Fruit fly (Drosophila melanogaster): Measurements from ENCODE around the gene CG46281.

CG46281 gene

DNA sequence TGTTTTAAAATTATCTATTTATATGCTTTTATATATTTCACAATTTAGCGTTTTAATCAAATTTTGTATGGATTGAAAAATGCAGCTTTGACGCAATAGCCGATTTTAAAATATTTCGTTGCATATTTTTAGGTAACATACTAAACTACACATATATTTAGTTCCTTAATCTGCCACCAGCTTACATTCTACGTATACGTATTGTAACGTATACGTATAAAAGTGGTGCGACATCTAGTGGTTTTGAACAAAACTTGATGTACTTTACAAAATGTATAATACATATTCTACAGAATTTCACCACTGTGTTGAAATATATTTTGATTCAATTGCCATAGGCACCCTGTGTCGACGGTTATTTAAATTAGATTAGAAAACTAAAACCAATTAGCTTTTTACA, 48.2 kb upstream of the CG46281 start (continued):
- TF ChIP-seq twi (tag; optimal IDR thresholded peaks at IDR 0.05) (no peak), Poxn (GFP tag; IDR thresholded peaks at IDR 0.05) (no peak), knrl (GFP tag; IDR thresholded peaks at IDR 0.05; ENCODE audit: partially characterized antibody) (peak; percentile 62; the same call in 1 of the 3 replicates), ab (GFP tag; optimal IDR thresholded peaks at IDR 0.05) (no peak), CG4617 (GFP tag; optimal IDR thresholded peaks at IDR 0.05; ENCODE audit: borderline replicate concordance) (no peak), CG10209 (GFP tag; optimal IDR thresholded peaks at IDR 0.05) (peak; percentile 4), danr (GFP tag; IDR thresholded peaks at IDR 0.05) (no peak), CG12104 (GFP tag; optimal IDR thresholded peaks at IDR 0.05) (no peak), CG11456 (GFP tag; IDR thresholded peaks at IDR 0.05) (peak; percentile 43; the same call in 2 of the 3 replicates), amos (GFP tag; IDR thresholded peaks at IDR 0.05; ENCODE audit: partially characterized antibody) (peak; percentile 80), tx (GFP tag; optimal IDR thresholded peaks at IDR 0.05) (no peak), otp (GFP tag; IDR thresholded peaks at IDR 0.05) (no peak), CG11560 (tag; IDR thresholded peaks at IDR 0.05) (no peak), CG3847 (GFP tag; IDR thresholded peaks at IDR 0.05) (0 out of 2 replicates have a peak, but pooled peaks have one; percentile 11), NFAT (GFP tag; IDR thresholded peaks at IDR 0.05) (peak; percentile 9; the same call in 1 of the 2 replicates), fd102C (GFP tag; optimal IDR thresholded peaks at IDR 0.05) (peak; percentile 12), Ets97D (GFP tag; optimal IDR thresholded peaks at IDR 0.05) (peak; percentile 36), psq (GFP tag; optimal IDR thresholded peaks at IDR 0.05) (no peak), MESR4 (GFP tag; optimal IDR thresholded peaks at IDR 0.05) (no peak), klu (GFP tag; IDR thresholded peaks at IDR 0.05) (no peak), CG12236 (GFP tag; optimal IDR thresholded peaks at IDR 0.05) (no peak), CG1603 (tag; optimal IDR thresholded peaks at IDR 0.05) (peak; percentile 56), pum (GFP tag; optimal IDR thresholded peaks at IDR 0.05) (no peak), gcm (GFP tag; optimal IDR thresholded peaks at IDR 0.05) (no peak), sens (GFP tag) (peak; percentile 85), CoRest (tag; optimal IDR thresholded peaks at IDR 0.05) (peak; percentile 70), ewg (GFP tag; optimal IDR thresholded peaks at IDR 0.05) (no peak), D (optimal IDR thresholded peaks at IDR 0.05) (no peak), D (GFP tag; optimal IDR thresholded peaks at IDR 0.05) (no peak), CG10431 (GFP tag; optimal IDR thresholded peaks at IDR 0.05) (no peak), Ptx1 (GFP tag; IDR thresholded peaks at IDR 0.05) (peak; percentile 28; the same call in 1 of the 2 replicates), CG13624 (GFP tag; optimal IDR thresholded peaks at IDR 0.05) (peak; percentile 26), pb (GFP tag; optimal IDR thresholded peaks at IDR 0.05) (no peak), Tbp (GFP tag; optimal IDR thresholded peaks at IDR 0.05) (no peak), ac (GFP tag; optimal IDR thresholded peaks at IDR 0.05) (no peak), lola (GFP tag; optimal IDR thresholded peaks at IDR 0.05) (peak in 1 of 3 experiments; percentile 3), croc (GFP tag; conservative IDR thresholded peaks at IDR 0.05) (no peak), toy (GFP tag; IDR thresholded peaks at IDR 0.05) (no peak), cad (GFP tag; optimal IDR thresholded peaks at IDR 0.05) (no peak), CG7963 (GFP tag; IDR thresholded peaks at IDR 0.05; ENCODE audit: partially characterized antibody) (no peak), CG30431 (GFP tag; optimal IDR thresholded peaks at IDR 0.05) (no peak), CG8478 (optimal IDR thresholded peaks at IDR 0.05) (no peak)

DNA sequence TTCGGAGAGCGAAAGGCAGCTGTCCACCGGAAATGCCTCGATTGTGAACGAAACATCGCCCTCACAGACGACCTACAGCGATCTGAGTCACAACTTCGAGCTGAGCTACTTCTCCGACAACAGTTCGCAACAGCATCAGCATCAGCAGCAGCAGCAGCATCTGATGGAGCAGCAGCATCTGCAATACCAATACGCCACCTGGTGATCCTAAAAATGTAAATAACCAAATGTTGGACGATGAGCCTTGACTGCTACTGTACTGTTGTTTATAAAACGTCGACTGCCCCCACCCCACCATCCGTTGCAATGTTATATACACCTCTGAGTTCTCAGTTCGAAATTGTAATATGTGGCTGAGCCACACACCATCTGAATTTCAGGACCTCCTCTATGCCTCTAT, 47.2 kb upstream of the CG46281 start:
- peak; percentile 89 for TF ChIP-seq CTCF (GFP tag; optimal IDR thresholded peaks at IDR 0.05)
- no peak for TF ChIP-seq Dp (GFP tag; optimal IDR thresholded peaks at IDR 0.05)
- peak; percentile 95 for TF ChIP-seq CG10979 (tag; optimal IDR thresholded peaks at IDR 0.05)
- no peak for TF ChIP-seq Blimp-1 (GFP tag; optimal IDR thresholded peaks at IDR 0.05)
- TF ChIP-seq Ets65A (GFP tag): peak; percentile 73

Measured in whole organism, embryonic.